Fruit fly (Drosophila melanogaster): ENCODE results near the gene CG11586.
A peak's percentile ranks its signal among the peaks of the same experiment; 100 is the strongest.

Gene CG11586

dm6 chr3L:4230357-4230901 lies 31.8 kb downstream of the CG11586 start (continued):
- TF ChIP-seq jumu (GFP tag; optimal IDR thresholded peaks at IDR 0.05), result peak; percentile 94
- peak; percentile 87 for TF ChIP-seq Elba2 (GFP tag; optimal IDR thresholded peaks at IDR 0.05)
- peak; percentile 58 for TF ChIP-seq CG3281 (GFP tag; optimal IDR thresholded peaks at IDR 0.05)
- peak; percentile 98 for TF ChIP-seq CG2712 (tag; optimal IDR thresholded peaks at IDR 0.05)
- TF ChIP-seq dati (GFP tag; IDR thresholded peaks at IDR 0.05), result peak; percentile 43
- TF ChIP-seq CG18476 (GFP tag; optimal IDR thresholded peaks at IDR 0.05), result peak; percentile 90
- TF ChIP-seq kah (GFP tag; optimal IDR thresholded peaks at IDR 0.05), result peak; percentile 87
- peak; percentile 87 for TF ChIP-seq CG4707 (GFP tag; optimal IDR thresholded peaks at IDR 0.05)
- peak; percentile 95 for TF ChIP-seq CG6254 (GFP tag; optimal IDR thresholded peaks at IDR 0.05)
- TF ChIP-seq otp (GFP tag; IDR thresholded peaks at IDR 0.05), result peak; percentile 91
- peak; percentile 94 for TF ChIP-seq CG15601 (tag; optimal IDR thresholded peaks at IDR 0.05)
- peak; percentile 87 for TF ChIP-seq Gsc (GFP tag; IDR thresholded peaks at IDR 0.05)
- TF ChIP-seq CG32772 (GFP tag; IDR thresholded peaks at IDR 0.05), result peak; percentile 87
- TF ChIP-seq CG11398 (GFP tag; optimal IDR thresholded peaks at IDR 0.05), result peak; percentile 91
- peak; percentile 93 for TF ChIP-seq nerfin-1 (tag; optimal IDR thresholded peaks at IDR 0.05)
- peak; percentile 94 for TF ChIP-seq CG8089 (GFP tag; optimal IDR thresholded peaks at IDR 0.05)
- peak; percentile 81 for TF ChIP-seq Gug (GFP tag; IDR thresholded peaks at IDR 0.05)
- peak; percentile 82 for TF ChIP-seq CG10543 (GFP tag; optimal IDR thresholded peaks at IDR 0.05)
- peak; percentile 83 for TF ChIP-seq CG7271 (tag; optimal IDR thresholded peaks at IDR 0.05)
- no peak for TF ChIP-seq CG6791 (GFP tag; IDR thresholded peaks at IDR 0.05; ENCODE audit: partially characterized antibody)
- peak; percentile 29 for TF ChIP-seq CG15514 (GFP tag; optimal IDR thresholded peaks at IDR 0.05)
- TF ChIP-seq CG30020 (tag; optimal IDR thresholded peaks at IDR 0.05), result peak; percentile 83
- TF ChIP-seq CG14710 (tag; optimal IDR thresholded peaks at IDR 0.05), result peak; percentile 97
- TF ChIP-seq sqz (GFP tag; optimal IDR thresholded peaks at IDR 0.05), result peak; percentile 93
- peak; percentile 66 for TF ChIP-seq CG15073 (GFP tag; optimal IDR thresholded peaks at IDR 0.05)
- peak; percentile 95 for TF ChIP-seq chn (GFP tag; optimal IDR thresholded peaks at IDR 0.05)
- TF ChIP-seq lab (GFP tag; optimal IDR thresholded peaks at IDR 0.05), result peak; percentile 85
- TF ChIP-seq usp (GFP tag; optimal IDR thresholded peaks at IDR 0.05), result no peak
- peak; percentile 93 for TF ChIP-seq ATbp (GFP tag; optimal IDR thresholded peaks at IDR 0.05)
- TF ChIP-seq HLH54F (GFP tag; optimal IDR thresholded peaks at IDR 0.05), result peak; percentile 85
- no peak for TF ChIP-seq mirr (GFP tag; optimal IDR thresholded peaks at IDR 0.05)
- peak in 1 of 2 experiments; percentile 66 for TF ChIP-seq crp (GFP tag; optimal IDR thresholded peaks at IDR 0.05)
- TF ChIP-seq CG6813 (GFP tag; optimal IDR thresholded peaks at IDR 0.05), result peak; percentile 88
- TF ChIP-seq Sry-β (GFP tag; optimal IDR thresholded peaks at IDR 0.05), result peak; percentile 62
- peak; percentile 96 for TF ChIP-seq Kr (GFP tag; optimal IDR thresholded peaks at IDR 0.05)
- no peak for TF ChIP-seq tna (GFP tag; IDR thresholded peaks at IDR 0.05; ENCODE audit: partially characterized antibody)
- TF ChIP-seq Dek (tag; optimal IDR thresholded peaks at IDR 0.05), result peak; percentile 79
- TF ChIP-seq CG12299 (tag; optimal IDR thresholded peaks at IDR 0.05), result peak; percentile 80
- peak; percentile 90 for TF ChIP-seq stc (GFP tag; IDR thresholded peaks at IDR 0.05)
- TF ChIP-seq CG18764 (GFP tag; optimal IDR thresholded peaks at IDR 0.05), result peak; percentile 86
- TF ChIP-seq prd (optimal IDR thresholded peaks at IDR 0.05), result no peak
- TF ChIP-seq prd (GFP tag; IDR thresholded peaks at IDR 0.05), result peak; percentile 98
- TF ChIP-seq Six4 (GFP tag; optimal IDR thresholded peaks at IDR 0.05), result peak; percentile 94
- peak; percentile 76 for TF ChIP-seq eyg (GFP tag; optimal IDR thresholded peaks at IDR 0.05)
- TF ChIP-seq Dip2 (GFP tag; IDR thresholded peaks at IDR 0.05), result no peak
- TF ChIP-seq CG1647 (GFP tag; optimal IDR thresholded peaks at IDR 0.05), result peak; percentile 80
- peak; percentile 95 for TF ChIP-seq CG13424 (tag; optimal IDR thresholded peaks at IDR 0.05)
- TF ChIP-seq Scr (GFP tag; IDR thresholded peaks at IDR 0.05; ENCODE audit: partially characterized antibody), result no peak
- peak; percentile 96 for TF ChIP-seq Sox100B (GFP tag; optimal IDR thresholded peaks at IDR 0.05)

Data from whole organism, embryonic.